Worm (Caenorhabditis elegans) whole organism, young adult: ENCODE data around the gene srj-5.

Experiments
- B0019.2 ChIP-seq: fragments of 200-800 bp; sonication (Bioruptor generic); conservative IDR thresholded peaks from 2 replicates; pipeline ENCODE4 v1.3.6; 2022; ENCODE audit warnings: missing genetic modification reagents, missing genetic modification characterization, missing compliant biosample characterization
- C17E4.6 ChIP-seq: fragments of 200-800 bp; sonication (Bioruptor generic); IDR thresholded peaks from 2 replicates; pipeline ENCODE4 v1.3.6; 2022; ENCODE audit warnings: missing genetic modification reagents, missing genetic modification characterization, missing compliant biosample characterization
- F10E7.11 ChIP-seq: sonication (generic microtip); optimal IDR thresholded peaks from 2 replicates; lab custom pipeline; 2017; ENCODE audit warnings: mild to moderate bottlenecking, missing genetic modification characterization, moderate library complexity, missing compliant biosample characterization
- F37B4.10 ChIP-seq: fragments of 200-800 bp; sonication (Bioruptor generic); IDR thresholded peaks from 2 replicates; pipeline ENCODE4 v1.3.6; 2022; ENCODE audit warnings: missing genetic modification characterization, missing compliant biosample characterization
- F57A8.1 ChIP-seq: fragments of 200-800 bp; sonication (Bioruptor generic); optimal IDR thresholded peaks from 2 replicates; lab custom pipeline; 2018; ENCODE audit warnings: mild to moderate bottlenecking, missing genetic modification characterization, moderate library complexity, missing compliant biosample characterization
- F57C9.4 ChIP-seq: sonication (generic microtip); optimal IDR thresholded peaks from 2 replicates; lab custom pipeline; 2017; ENCODE audit warnings: mild to moderate bottlenecking, missing genetic modification characterization, missing compliant biosample characterization
- Y67H2A.10 ChIP-seq: fragments of 200-800 bp; sonication (Bioruptor generic); conservative IDR thresholded peaks from 2 replicates; pipeline ENCODE4 v1.3.6; 2022; ENCODE audit warnings: missing genetic modification reagents, missing genetic modification characterization, missing compliant biosample characterization
- ama-1 ChIP-seq, 3 experiments: fragments of 150-350 bp in 1 of 3; sonication (generic microtip) in 2 of 3; optimal IDR thresholded peaks; 2 replicates each; lab custom pipeline; 2014 to 2018; ENCODE audit warnings: missing biosample characterization in 2 of 3, missing genetic modification characterization in 2 of 3, missing genetic modification reagents in 2 of 3
- aptf-2 ChIP-seq: fragments of 200-800 bp; sonication (Bioruptor generic); conservative IDR thresholded peaks from 2 replicates; pipeline ENCODE4 v1.3.6; 2022; ENCODE audit warnings: missing genetic modification reagents, missing genetic modification characterization, missing compliant biosample characterization
- aptf-3 ChIP-seq: fragments of 200-800 bp; sonication (Bioruptor generic); IDR thresholded peaks from 2 replicates; pipeline ENCODE4 v1.3.6; 2022; ENCODE audit warnings: missing genetic modification characterization, missing compliant biosample characterization
- atf-7 ChIP-seq: sonication (generic microtip); optimal IDR thresholded peaks from 2 replicates; lab custom pipeline; 2017; ENCODE audit warnings: mild to moderate bottlenecking, missing genetic modification characterization, missing compliant biosample characterization
- athp-1 ChIP-seq: sonication (generic microtip); optimal IDR thresholded peaks from 2 replicates; lab custom pipeline; 2017; ENCODE audit warnings: mild to moderate bottlenecking, missing genetic modification characterization, missing compliant biosample characterization
- attf-5 ChIP-seq: fragments of 200-800 bp; sonication (Bioruptor generic); optimal IDR thresholded peaks from 2 replicates; lab custom pipeline; 2018; ENCODE audit warnings: mild to moderate bottlenecking, missing genetic modification characterization, missing compliant biosample characterization
- attf-6 ChIP-seq: fragments of 200-800 bp; sonication (Bioruptor generic); IDR thresholded peaks from 2 replicates; pipeline ENCODE4 v1.3.6; 2022; ENCODE audit warnings: missing genetic modification reagents, missing genetic modification characterization, missing compliant biosample characterization
- ccch-3 ChIP-seq: fragments of 200-800 bp; sonication (Bioruptor generic); optimal IDR thresholded peaks from 2 replicates; lab custom pipeline; 2018; ENCODE audit warnings: mild to moderate bottlenecking, missing genetic modification characterization, missing compliant biosample characterization
- ceh-27 ChIP-seq: fragments of 200-800 bp; sonication (Bioruptor generic); optimal IDR thresholded peaks from 2 replicates; lab custom pipeline; 2018; ENCODE audit warnings: mild to moderate bottlenecking, missing genetic modification characterization, moderate library complexity, missing compliant biosample characterization
- dox-1 ChIP-seq: fragments of 200-800 bp; sonication (Bioruptor generic); IDR thresholded peaks from 2 replicates; pipeline ENCODE4 v1.3.6; 2022; ENCODE audit warnings: missing genetic modification reagents, missing genetic modification characterization, missing compliant biosample characterization
- egl-44 ChIP-seq: fragments of 200-800 bp; sonication (Bioruptor generic); IDR thresholded peaks from 2 replicates; pipeline ENCODE4 v1.3.6; 2022; ENCODE audit warnings: missing genetic modification reagents, missing genetic modification characterization, missing compliant biosample characterization
- ekl-4 ChIP-seq: fragments of 200-800 bp; sonication (Bioruptor generic); IDR thresholded peaks from 2 replicates; pipeline ENCODE4 v1.3.6; 2022; ENCODE audit warnings: missing genetic modification reagents, missing genetic modification characterization, missing compliant biosample characterization
- hmg-1.2 ChIP-seq: fragments of 200-800 bp; sonication (Bioruptor generic); IDR thresholded peaks from 2 replicates; pipeline ENCODE4 v1.3.6; 2022; ENCODE audit warnings: missing genetic modification reagents, missing genetic modification characterization, missing compliant biosample characterization
- let-607 ChIP-seq, 2 experiments: fragments of 200-800 bp in 1 of 2; sonication (Bioruptor generic) in 1 of 2; sonication (generic microtip) in 1 of 2; optimal IDR thresholded peaks; 2 replicates each; lab custom pipeline; 2016 to 2018; ENCODE audit warnings: mild to moderate bottlenecking in 2 of 2, missing compliant biosample characterization in 2 of 2, missing genetic modification characterization in 2 of 2, moderate library complexity in 2 of 2, missing genotype in 1 of 2
- lir-1 ChIP-seq: fragments of 200-800 bp; sonication (Bioruptor generic); conservative IDR thresholded peaks from 2 replicates; pipeline ENCODE4 v1.3.6; 2022; ENCODE audit warnings: missing genetic modification reagents, missing genetic modification characterization, missing compliant biosample characterization
- lsl-1 ChIP-seq: fragments of 200-800 bp; sonication (Bioruptor generic); optimal IDR thresholded peaks from 2 replicates; lab custom pipeline; 2018; ENCODE audit warnings: mild to moderate bottlenecking, missing genetic modification characterization, moderate library complexity, missing compliant biosample characterization
- madf-10 ChIP-seq: sonication (generic microtip); optimal IDR thresholded peaks from 2 replicates; lab custom pipeline; 2016; ENCODE audit warnings: mild to moderate bottlenecking, missing genetic modification characterization, missing compliant biosample characterization
- madf-8 ChIP-seq: fragments of 200-800 bp; sonication (Bioruptor generic); conservative IDR thresholded peaks from 2 replicates; pipeline ENCODE4 v1.3.6; 2022; ENCODE audit warnings: missing genetic modification reagents, missing genetic modification characterization, missing compliant biosample characterization
- mxl-1 ChIP-seq: sonication (generic microtip); optimal IDR thresholded peaks from 2 replicates; lab custom pipeline; 2016; ENCODE audit warnings: missing genetic modification characterization, missing compliant biosample characterization
- nhr-80 ChIP-seq: sonication (generic microtip); optimal IDR thresholded peaks from 2 replicates; lab custom pipeline; 2016; ENCODE audit warnings: missing genetic modification characterization, missing compliant biosample characterization
- pbrm-1 ChIP-seq: fragments of 200-800 bp; sonication (Bioruptor generic); IDR thresholded peaks from 2 replicates; pipeline ENCODE4 v1.3.6; 2022; ENCODE audit warnings: missing genetic modification reagents, missing genetic modification characterization, missing compliant biosample characterization
- repo-1 ChIP-seq: sonication (generic microtip); optimal IDR thresholded peaks from 2 replicates; lab custom pipeline; 2017; ENCODE audit warnings: mild to moderate bottlenecking, missing genetic modification characterization, missing compliant biosample characterization
- sea-2 ChIP-seq: fragments of 200-800 bp; sonication (Bioruptor generic); IDR thresholded peaks from 2 replicates; pipeline ENCODE4 v1.3.6; 2022; ENCODE audit warnings: missing genetic modification characterization, missing compliant biosample characterization
- snpc-3.4 ChIP-seq: sonication (generic microtip); optimal IDR thresholded peaks from 2 replicates; lab custom pipeline; 2017; ENCODE audit warnings: missing genetic modification characterization, mild to moderate bottlenecking, missing compliant biosample characterization, antibody characterized with exemption, moderate library complexity, missing genotype, missing genetic modification reagents
- tbp1 ChIP-seq: fragments of 200-800 bp; sonication (Bioruptor generic); optimal IDR thresholded peaks from 2 replicates; lab custom pipeline; 2018; ENCODE audit warnings: mild to moderate bottlenecking, missing genetic modification characterization, missing compliant biosample characterization
- unc-62 ChIP-seq: fragments of 150-350 bp; optimal IDR thresholded peaks from 2 replicates; lab custom pipeline; 2014; ENCODE audit warnings: missing biosample characterization, missing genetic modification reagents, missing genetic modification characterization
- zfh-2 ChIP-seq: fragments of 200-800 bp; sonication (Bioruptor generic); conservative IDR thresholded peaks from 2 replicates; pipeline ENCODE4 v1.3.6; 2022; ENCODE audit warnings: missing genetic modification reagents, missing genetic modification characterization, missing compliant biosample characterization
- ztf-22 ChIP-seq: fragments of 200-800 bp; sonication (Bioruptor generic); optimal IDR thresholded peaks from 2 replicates; lab custom pipeline; 2018; ENCODE audit warnings: mild to moderate bottlenecking, missing genetic modification characterization, moderate library complexity, missing compliant biosample characterization

srj-5 gene

DNA sequence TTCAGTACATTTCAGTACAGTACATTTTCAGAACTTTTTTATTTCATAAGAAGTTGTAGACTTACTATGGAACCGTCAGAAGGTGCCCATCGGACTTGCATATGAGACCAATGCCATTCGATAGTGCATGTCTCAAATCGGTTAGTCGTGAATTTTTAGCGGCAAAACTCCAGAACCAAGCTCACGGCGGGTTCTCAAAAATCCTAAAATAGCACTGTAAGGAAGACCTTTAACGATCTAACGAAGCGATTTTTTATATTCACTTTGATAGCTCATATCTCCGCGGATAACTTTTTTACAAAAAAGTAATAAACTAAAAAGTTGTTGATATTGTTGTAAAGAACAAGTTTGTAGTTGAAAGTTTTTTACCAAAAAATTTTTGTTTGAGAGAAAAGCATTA is 21.4 kb upstream of the srj-5 start, which contains the start of gene sru-25:
Gene sru-25 (minus strand): TSS at position 101 of the 400 bp plus-strand sequence.
- no peak for TF ChIP-seq ama-1 (optimal IDR thresholded peaks at IDR 0.05; lab: Kevin White, UChicago)
- TF ChIP-seq ama-1 (GFP tag; optimal IDR thresholded peaks at IDR 0.05; lab: Kevin White, UChicago) = no peak
- TF ChIP-seq aptf-2 (GFP tag; lab: Robert Waterston, UW) = no peak
- TF ChIP-seq F10E7.11 (tag; lab: Kevin White, UChicago) = no peak
- no peak for TF ChIP-seq sea-2
- TF ChIP-seq F57C9.4 (tag; lab: Kevin White, UChicago) = no peak
- no peak for TF ChIP-seq aptf-3 (GFP tag; lab: Robert Waterston, UW)
- no peak for TF ChIP-seq Y67H2A.10 (GFP tag; lab: Robert Waterston, UW)
- no peak for TF ChIP-seq dox-1 (GFP tag; lab: Robert Waterston, UW)
- TF ChIP-seq attf-6 (GFP tag; lab: Robert Waterston, UW) = no peak
- TF ChIP-seq ccch-3 = no peak
- TF ChIP-seq zfh-2 (GFP tag; lab: Robert Waterston, UW) = no peak

DNA sequence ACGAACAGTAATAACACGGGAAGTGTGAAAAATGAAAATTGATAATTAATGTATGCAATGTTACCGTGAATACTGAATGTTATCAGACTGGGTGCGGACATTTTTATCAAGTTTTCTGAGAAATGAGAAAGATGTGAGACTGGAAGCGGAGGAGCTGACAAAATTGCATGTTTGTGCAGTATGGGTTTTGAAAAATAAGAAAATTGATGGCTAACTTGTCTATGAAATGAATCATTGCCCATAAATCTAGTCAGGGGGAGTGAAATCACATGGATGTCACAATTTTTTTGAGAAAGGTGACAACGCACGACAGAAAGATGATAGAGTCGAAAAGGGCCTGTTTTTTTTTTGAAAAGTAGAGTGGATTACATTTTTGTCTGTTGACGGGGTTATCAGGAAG is 18.5 kb upstream of the srj-5 start, which contains the start of gene sru-24:
Gene sru-24 (minus strand): TSS at position 101 of the 400 bp plus-strand sequence.
- TF ChIP-seq snpc-3.4 (tag; lab: Kevin White, UChicago) (no peak), F57C9.4 (tag; lab: Kevin White, UChicago) (no peak), madf-10 (tag; lab: Kevin White, UChicago) (no peak), athp-1 (no peak), ceh-27 (GFP tag; lab: Kevin White, UChicago) (no peak), madf-8 (GFP tag; lab: Robert Waterston, UW) (no peak)
- TF ChIP-seq, all 124 proteins: peak for 0

DNA sequence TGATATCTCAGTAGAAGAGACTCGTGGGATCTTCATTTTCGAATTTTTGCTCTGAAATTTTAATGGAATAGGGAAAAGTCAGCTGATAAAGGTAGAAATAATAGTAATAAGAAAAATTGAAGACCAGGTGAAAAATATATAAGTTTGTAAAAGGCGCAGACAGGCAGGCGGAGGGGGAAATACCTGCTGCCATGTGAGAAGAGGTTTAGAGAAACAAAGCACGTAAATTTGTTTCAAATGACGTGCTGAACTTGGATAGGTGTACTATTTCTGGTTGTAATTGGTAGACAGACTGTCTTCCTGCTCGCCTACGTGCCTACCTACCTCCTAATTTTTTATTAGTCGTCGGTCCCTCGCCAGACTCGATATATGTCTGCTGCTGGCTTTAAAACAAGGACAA is 14.6 kb upstream of the srj-5 start, which contains the start of gene nhr-180:
Gene nhr-180 (minus strand): TSS at position 52 of the 400 bp plus-strand sequence.
- TF ChIP-seq hmg-1.2 (peak; percentile 47; the same call in 1 of the 2 replicates), nhr-80 (tag; lab: Kevin White, UChicago) (peak; percentile 58), attf-5 (GFP tag; lab: Kevin White, UChicago) (peak; percentile 23), tbp1 (GFP tag; lab: Kevin White, UChicago) (no peak), mxl-1 (tag; lab: Kevin White, UChicago) (no peak)

DNA sequence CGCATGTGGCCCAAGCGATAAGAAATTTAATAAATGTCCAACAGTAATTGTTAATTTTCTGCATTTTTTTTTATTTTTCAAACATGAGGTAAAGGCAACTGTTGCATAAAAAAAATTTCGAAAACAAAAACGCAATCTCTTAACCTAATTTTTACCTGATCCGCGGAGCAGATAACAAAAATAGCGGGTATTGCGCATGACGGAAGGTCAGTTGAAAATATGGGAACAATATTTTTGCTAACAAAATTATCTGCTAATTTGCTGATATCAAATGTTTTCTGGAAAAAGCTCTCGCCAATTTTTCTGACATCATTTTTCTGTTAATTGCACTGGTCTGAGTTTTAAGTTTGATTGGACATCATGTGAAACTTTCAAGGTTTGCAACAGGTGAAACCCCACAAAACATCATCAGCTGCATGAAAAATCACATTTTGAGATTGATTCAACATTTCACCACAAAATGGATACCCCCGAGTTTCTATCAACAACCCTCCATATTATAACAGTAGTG is 11.6 kb upstream of the srj-5 start, which contains the start of the genes F31F4.11 and srh-266:
Gene F31F4.11 (minus strand): TSS at position 101 of the 511 bp plus-strand sequence.
Gene srh-266 (plus strand): TSS at position 461 of the 511 bp plus-strand sequence.
- TF ChIP-seq lsl-1 (GFP tag; lab: Kevin White, UChicago) = no peak
- no peak for TF ChIP-seq B0019.2 (GFP tag; lab: Robert Waterston, UW)
- no peak for TF ChIP-seq pbrm-1 (GFP tag; lab: Robert Waterston, UW)
- TF ChIP-seq repo-1 = no peak
- no peak for TF ChIP-seq let-607 (tag; optimal IDR thresholded peaks at IDR 0.05; lab: Kevin White, UChicago)
- TF ChIP-seq F37B4.10 (GFP tag; lab: Robert Waterston, UW) = no peak
- TF ChIP-seq F57A8.1 (GFP tag; lab: Kevin White, UChicago) = no peak
- no peak for TF ChIP-seq egl-44 (GFP tag; lab: Robert Waterston, UW)
- no peak for TF ChIP-seq C17E4.6 (GFP tag; lab: Robert Waterston, UW)
- TF ChIP-seq atf-7 = no peak
- TF ChIP-seq snpc-3.4 (tag; lab: Kevin White, UChicago) = no peak
- no peak for TF ChIP-seq ztf-22 (GFP tag; lab: Kevin White, UChicago)
- no peak for TF ChIP-seq unc-62 (GFP tag; lab: Kevin White, UChicago)
- no peak for TF ChIP-seq ekl-4
- TF ChIP-seq lir-1 (GFP tag; lab: Robert Waterston, UW) = no peak
- no peak for TF ChIP-seq aptf-2 (GFP tag; lab: Robert Waterston, UW)
